Worm (Caenorhabditis elegans) whole organism, L4 larva: ENCODE measurements around the gene K05F1.13.

Experiments
- D1046.2 ChIP-seq: fragments of 200-800 bp; sonication (Bioruptor generic); IDR thresholded peaks from 2 replicates; pipeline ENCODE4 v1.3.6; 2022; ENCODE audit warnings: missing genetic modification characterization, missing compliant biosample characterization
- F26F4.8 ChIP-seq: fragments of 200-800 bp; sonication (Bioruptor generic); conservative IDR thresholded peaks from 2 replicates; pipeline ENCODE4 v1.3.6; 2022; ENCODE audit warnings: missing genetic modification characterization, missing compliant biosample characterization
- T20F7.1 ChIP-seq: fragments of 200-800 bp; sonication (Bioruptor generic); optimal IDR thresholded peaks from 2 replicates; lab custom pipeline; 2018; ENCODE audit warnings: mild to moderate bottlenecking, missing genetic modification characterization, missing compliant biosample characterization
- aha-1 ChIP-seq: fragments of 150-350 bp; peaks from one replicate; lab custom pipeline; 2014; ENCODE audit warnings: missing biosample characterization, missing genetic modification characterization
- aly-2 ChIP-seq: sonication (generic microtip); optimal IDR thresholded peaks from 2 replicates; lab custom pipeline; 2018; ENCODE audit warnings: missing biosample characterization, missing genetic modification characterization
- ama-1 ChIP-seq: fragments of 150-350 bp; optimal IDR thresholded peaks from 2 replicates; lab custom pipeline; 2014; ENCODE audit warnings: inconsistent platforms, mixed read lengths
- arid-1 ChIP-seq: fragments of 200-800 bp; sonication (Bioruptor generic); conservative IDR thresholded peaks from 2 replicates; pipeline ENCODE4 v1.3.6; 2022; ENCODE audit warnings: missing genetic modification reagents, missing genetic modification characterization, missing compliant biosample characterization
- ces-1 ChIP-seq: fragments of 150-350 bp; sonication (generic microtip); optimal IDR thresholded peaks from 4 replicates; lab custom pipeline; 2014; ENCODE audit warnings: missing biosample characterization, missing genetic modification reagents, missing genetic modification characterization
- cey-2 ChIP-seq: sonication (generic microtip); optimal IDR thresholded peaks from 3 replicates; lab custom pipeline; 2017; ENCODE audit warnings: missing genetic modification characterization, mild to moderate bottlenecking, missing compliant biosample characterization, antibody characterized with exemption, borderline replicate concordance; ENCODE audit not compliant: insufficient read depth
- daf-12 ChIP-seq: fragments of 150-350 bp; optimal IDR thresholded peaks from 2 replicates; lab custom pipeline; 2014; ENCODE audit warnings: missing biosample characterization, missing genetic modification reagents, missing genetic modification characterization
- daf-16 ChIP-seq, 3 experiments: sonication (generic microtip); optimal IDR thresholded peaks; 2 replicates each; lab custom pipeline; 2016 to 2017; ENCODE audit warnings: missing genetic modification characterization in 3 of 3, missing genetic modification reagents in 3 of 3, mild to moderate bottlenecking in 2 of 3, missing compliant biosample characterization in 2 of 3, missing biosample characterization in 1 of 3, moderate library complexity in 1 of 3
- dmd-6 ChIP-seq: fragments of 200-800 bp; sonication (Bioruptor generic); IDR thresholded peaks from 2 replicates; pipeline ENCODE4 v1.3.6; 2022; ENCODE audit warnings: missing genetic modification reagents, missing genetic modification characterization, missing compliant biosample characterization
- dpl-1 ChIP-seq: fragments of 150-350 bp; optimal IDR thresholded peaks from 2 replicates; lab custom pipeline; 2014; ENCODE audit warnings: missing biosample characterization, missing genetic modification reagents, missing genetic modification characterization
- dve-1 ChIP-seq: sonication (generic microtip); optimal IDR thresholded peaks from 2 replicates; lab custom pipeline; 2017; ENCODE audit warnings: antibody characterized with exemption, mild to moderate bottlenecking, missing genetic modification characterization, missing compliant biosample characterization; ENCODE audit not compliant: insufficient read depth
- hif-1 ChIP-seq, 2 experiments: sonication (generic microtip); optimal IDR thresholded peaks; 2 replicates each; lab custom pipeline; 2016 to 2017; ENCODE audit warnings: missing compliant biosample characterization in 2 of 2, missing genetic modification characterization in 2 of 2, missing genetic modification reagents in 2 of 2, missing genotype in 2 of 2, mild to moderate bottlenecking in 1 of 2
- hlh-30 ChIP-seq: sonication (generic microtip); optimal IDR thresholded peaks from 2 replicates; lab custom pipeline; 2017; ENCODE audit warnings: antibody characterized with exemption, mild to moderate bottlenecking, missing genetic modification characterization, missing compliant biosample characterization; ENCODE audit not compliant: insufficient read depth
- hmg-1.1 ChIP-seq: fragments of 200-800 bp; sonication (Bioruptor generic); IDR thresholded peaks from 2 replicates; pipeline ENCODE4 v1.3.6; 2022; ENCODE audit warnings: missing genetic modification reagents, missing genetic modification characterization, missing compliant biosample characterization
- lim-7 ChIP-seq: fragments of 200-800 bp; sonication (Bioruptor generic); IDR thresholded peaks from 2 replicates; pipeline ENCODE4 v1.3.6; 2022; ENCODE audit warnings: missing genetic modification characterization, missing compliant biosample characterization
- lin-1 ChIP-seq: fragments of 200-800 bp; sonication (Bioruptor generic); IDR thresholded peaks from 2 replicates; pipeline ENCODE4 v1.3.6; 2022; ENCODE audit warnings: missing genetic modification reagents, missing genetic modification characterization, missing compliant biosample characterization
- lsy-2 ChIP-seq, 2 experiments: fragments of 150-350 bp in 1 of 2; sonication (generic microtip) in 1 of 2; optimal IDR thresholded peaks; 2 replicates each; lab custom pipeline; 2014 to 2017; ENCODE audit warnings: missing biosample characterization in 2 of 2, missing genetic modification characterization in 2 of 2
- madf-9 ChIP-seq: fragments of 200-800 bp; sonication (Bioruptor generic); conservative IDR thresholded peaks from 2 replicates; pipeline ENCODE4 v1.3.6; 2022; ENCODE audit warnings: missing genetic modification reagents, missing genetic modification characterization, missing compliant biosample characterization
- mep-1 ChIP-seq: fragments of 150-350 bp; sonication (generic microtip); optimal IDR thresholded peaks from 3 replicates; lab custom pipeline; 2014; ENCODE audit warnings: missing biosample characterization, missing genetic modification characterization
- mes-2 ChIP-seq: sonication (generic microtip); optimal IDR thresholded peaks from 2 replicates; lab custom pipeline; 2016; ENCODE audit warnings: missing genotype, mild to moderate bottlenecking, missing genetic modification characterization, missing compliant biosample characterization; ENCODE audit not compliant: poor library complexity, severe bottlenecking
- mxl-3 ChIP-seq: fragments of 200-800 bp; sonication (Bioruptor generic); optimal IDR thresholded peaks from 2 replicates; lab custom pipeline; 2018; ENCODE audit warnings: mild to moderate bottlenecking, missing genetic modification characterization, missing compliant biosample characterization
- nhr-111 ChIP-seq: fragments of 200-800 bp; sonication (Bioruptor generic); optimal IDR thresholded peaks from 2 replicates; lab custom pipeline; 2018; ENCODE audit warnings: mild to moderate bottlenecking, missing genetic modification characterization, missing compliant biosample characterization
- nhr-48 ChIP-seq: sonication (generic microtip); optimal IDR thresholded peaks from 2 replicates; lab custom pipeline; 2016; ENCODE audit warnings: mild to moderate bottlenecking, missing genetic modification characterization, missing compliant biosample characterization
- nhr-6 ChIP-seq: fragments of 150-350 bp; optimal IDR thresholded peaks from 2 replicates; lab custom pipeline; 2014; ENCODE audit warnings: missing biosample characterization, missing genetic modification characterization
- pha-4 ChIP-seq, 2 experiments: fragments of 150-350 bp in 1 of 2; fragments of 200-800 bp in 1 of 2; sonication (Bioruptor generic) in 1 of 2; IDR thresholded peaks in 1 of 2; optimal IDR thresholded peaks in 1 of 2; 2 replicates each; pipeline versions ENCODE4 v1.3.6 to Lab custom; 2014 to 2022; ENCODE audit warnings: missing genetic modification characterization in 2 of 2, missing genetic modification reagents in 2 of 2, missing biosample characterization in 1 of 2, missing compliant biosample characterization in 1 of 2
- php-3 ChIP-seq: fragments of 200-800 bp; sonication (Bioruptor generic); IDR thresholded peaks from 2 replicates; pipeline ENCODE4 v1.3.6; 2022; ENCODE audit warnings: missing genetic modification reagents, missing genetic modification characterization, missing compliant biosample characterization
- set-16 ChIP-seq: fragments of 200-800 bp; sonication (Bioruptor generic); IDR thresholded peaks from 2 replicates; pipeline ENCODE4 v1.3.6; 2022; ENCODE audit warnings: missing genetic modification reagents, missing genetic modification characterization, missing compliant biosample characterization
- spr-1 ChIP-seq: sonication (generic microtip); optimal IDR thresholded peaks from 2 replicates; lab custom pipeline; 2016; ENCODE audit warnings: mild to moderate bottlenecking, missing genetic modification characterization, missing compliant biosample characterization
- spr-3 ChIP-seq: fragments of 200-800 bp; sonication (Bioruptor generic); optimal IDR thresholded peaks from 2 replicates; lab custom pipeline; 2018; ENCODE audit warnings: mild to moderate bottlenecking, missing genetic modification characterization, missing compliant biosample characterization
- unc-130 ChIP-seq: sonication (generic microtip); optimal IDR thresholded peaks from 2 replicates; lab custom pipeline; 2016; ENCODE audit warnings: missing genetic modification reagents, missing genetic modification characterization, missing compliant biosample characterization
- unc-62 ChIP-seq, 3 experiments: fragments of 150-350 bp in 1 of 3; sonication (generic microtip); optimal IDR thresholded peaks in 2 of 3; peaks in 1 of 3; 1 replicate in 1 of 3; 2 replicates in 2 of 3; lab custom pipeline; 2014 to 2017; ENCODE audit warnings: missing biosample characterization in 3 of 3, missing genetic modification characterization in 3 of 3, missing genetic modification reagents in 3 of 3, missing genotype in 1 of 3
- zfp-3 ChIP-seq: fragments of 200-800 bp; sonication (Bioruptor generic); conservative IDR thresholded peaks from 2 replicates; pipeline ENCODE4 v1.3.6; 2022; ENCODE audit warnings: missing genetic modification reagents, missing genetic modification characterization, missing compliant biosample characterization
- zip-11 ChIP-seq: fragments of 200-800 bp; sonication (Bioruptor generic); IDR thresholded peaks from 2 replicates; pipeline ENCODE4 v1.3.6; 2022; ENCODE audit warnings: missing genetic modification characterization, missing compliant biosample characterization
- zip-2 ChIP-seq: fragments of 150-350 bp; optimal IDR thresholded peaks from 2 replicates; lab custom pipeline; 2014; ENCODE audit warnings: missing biosample characterization, missing genetic modification characterization

Gene K05F1.13

DNA sequence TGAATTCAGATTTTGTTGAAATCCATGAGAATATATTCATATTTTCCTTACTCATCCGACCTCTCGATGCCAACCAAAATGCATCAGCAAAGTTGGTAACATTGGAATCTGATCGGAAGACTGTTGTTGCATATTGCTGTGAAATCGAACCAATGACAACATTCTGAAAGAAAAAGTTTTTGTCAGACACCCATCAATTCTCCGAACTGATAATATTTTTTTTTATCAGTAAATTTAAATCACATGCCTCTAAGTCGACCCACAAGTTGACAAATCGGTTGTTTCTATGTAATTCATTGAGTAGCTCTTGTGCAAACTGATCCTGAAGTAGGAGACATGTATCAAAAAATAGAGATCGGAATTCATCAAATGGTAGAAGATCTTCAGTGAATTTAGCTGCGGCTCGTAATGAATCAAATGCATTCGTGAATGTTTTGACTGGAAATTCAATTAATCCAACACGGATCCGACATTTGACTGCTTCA, 41.1 kb downstream of the K05F1.13 start, which contains the start of gene col-74 (continued):
- no peak for TF ChIP-seq daf-16 (GFP tag; optimal IDR thresholded peaks at IDR 0.05; lab: Kevin White, UChicago)
- TF ChIP-seq daf-16 (tag; optimal IDR thresholded peaks at IDR 0.05; lab: Kevin White, UChicago) = peak; percentile 60
- TF ChIP-seq dmd-6 (GFP tag; lab: Robert Waterston, UW) = peak; percentile 75
- TF ChIP-seq pha-4 (GFP tag; IDR thresholded peaks at IDR 0.05; lab: Robert Waterston, UW) = no peak
- TF ChIP-seq pha-4 (tag; optimal IDR thresholded peaks at IDR 0.05; lab: Kevin White, UChicago) = no peak
- no peak for TF ChIP-seq ama-1 (lab: Kevin White, UChicago)

DNA sequence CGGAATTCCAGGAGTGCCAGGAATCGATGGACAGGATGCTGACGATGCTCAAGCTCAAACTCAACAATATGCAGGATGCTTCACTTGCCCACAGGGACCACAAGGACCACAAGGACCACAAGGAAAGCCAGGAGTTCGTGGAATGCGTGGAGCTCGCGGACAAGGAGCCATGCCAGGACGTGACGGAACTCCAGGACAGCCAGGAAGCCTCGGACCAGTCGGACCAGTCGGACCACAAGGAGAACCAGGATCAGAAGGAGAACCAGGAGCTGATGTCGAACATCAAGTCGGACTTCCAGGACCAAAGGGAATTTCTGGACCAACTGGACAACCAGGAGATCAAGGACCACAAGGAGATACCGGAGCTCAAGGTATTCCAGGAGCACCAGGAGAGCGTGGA, 42.5 kb downstream of the K05F1.13 start:
- peak; percentile 79 for TF ChIP-seq set-16 (GFP tag; lab: Robert Waterston, UW)
- TF ChIP-seq nhr-111 = no peak

DNA sequence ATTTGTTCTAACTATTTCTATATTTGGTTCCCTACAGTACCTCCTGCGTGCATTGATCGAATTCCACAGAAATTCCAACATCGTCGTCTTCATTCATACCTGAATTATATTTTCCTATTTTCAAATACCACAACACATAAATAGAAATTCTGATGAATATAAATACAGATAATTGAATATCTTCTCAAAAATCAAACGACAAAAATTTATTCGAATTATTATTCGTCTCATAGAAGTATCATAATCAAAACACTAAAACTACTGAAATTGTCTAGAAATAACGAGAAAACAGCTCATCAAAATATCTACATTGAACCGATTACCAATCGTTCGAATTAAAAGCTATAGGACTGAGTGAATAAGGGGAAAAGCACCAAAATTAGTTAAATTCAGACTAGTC, 44.2 kb downstream of the K05F1.13 start, which contains the start of gene gtap-1:
Gene gtap-1, minus strand, starts transcription at position 101 of the 400 bp plus-strand sequence.
- no peak for TF ChIP-seq spr-1 (tag; lab: Kevin White, UChicago)
- TF ChIP-seq spr-3 (GFP tag; lab: Kevin White, UChicago) = no peak
- TF ChIP-seq cey-2 (tag; lab: Kevin White, UChicago) = no peak
- TF ChIP-seq unc-62 (GFP tag; optimal IDR thresholded peaks at IDR 0.05 in 1 of 2; lab: Kevin White, UChicago) = no peak
- TF ChIP-seq unc-62 (tag; optimal IDR thresholded peaks at IDR 0.05; lab: Kevin White, UChicago) = no peak
- no peak for TF ChIP-seq zip-2
- no peak for TF ChIP-seq zfp-3 (GFP tag; lab: Robert Waterston, UW)
- TF ChIP-seq nhr-48 = no peak
- no peak for TF ChIP-seq D1046.2 (GFP tag; lab: Robert Waterston, UW)
- TF ChIP-seq hlh-30 = no peak
- no peak for TF ChIP-seq F26F4.8
- no peak for TF ChIP-seq lin-1
- TF ChIP-seq daf-12 (tag; lab: Kevin White, UChicago) = no peak
- TF ChIP-seq arid-1 (GFP tag; lab: Robert Waterston, UW) = no peak
- TF ChIP-seq php-3 (GFP tag; lab: Robert Waterston, UW) = no peak
- TF ChIP-seq hmg-1.1 (GFP tag; lab: Robert Waterston, UW) = no peak
- TF ChIP-seq lim-7 = no peak
- TF ChIP-seq madf-9 = no peak
- no peak for TF ChIP-seq aly-2 (tag; lab: Kevin White, UChicago)
- no peak for TF ChIP-seq unc-130 (GFP tag; lab: Kevin White, UChicago)

ce11 chrII:5835146-5835545, 46.2 kb downstream of the K05F1.13 start:
- peak; percentile 93 for TF ChIP-seq aha-1 (tag; lab: Kevin White, UChicago)
- no peak for TF ChIP-seq pha-4 (GFP tag; IDR thresholded peaks at IDR 0.05; lab: Robert Waterston, UW)
- no peak for TF ChIP-seq pha-4 (tag; optimal IDR thresholded peaks at IDR 0.05; lab: Kevin White, UChicago)

ce11 chrII:5836153-5836719, 47.3 kb downstream of the K05F1.13 start, which contains the start of gene fzo-1:
TSS of gene fzo-1 (minus strand) at chrII:5836203.
- peak; percentile 19 for TF ChIP-seq mep-1
- TF ChIP-seq T20F7.1 = peak; percentile 64
- TF ChIP-seq nhr-6 (tag; lab: Kevin White, UChicago) = peak; percentile 57
- peak; percentile 41 for TF ChIP-seq unc-130 (GFP tag; lab: Kevin White, UChicago)
- TF ChIP-seq hif-1 (tag; optimal IDR thresholded peaks at IDR 0.05; lab: Kevin White, UChicago) = peak in 1 of 2 experiments; percentile 77
- no peak for TF ChIP-seq zip-11
- TF ChIP-seq lsy-2 (tag; optimal IDR thresholded peaks at IDR 0.05; lab: Kevin White, UChicago) = peak in 1 of 2 experiments; percentile 48
- TF ChIP-seq hlh-30 = peak; percentile 36
- TF ChIP-seq mes-2 (tag; lab: Kevin White, UChicago) = peak; percentile 62
- peak; percentile 16 for TF ChIP-seq dpl-1 (GFP tag; lab: Kevin White, UChicago)
- peak; percentile 8 for TF ChIP-seq dve-1 (tag; lab: Kevin White, UChicago)
- TF ChIP-seq F26F4.8 = no peak
- no peak for TF ChIP-seq ces-1 (GFP tag; lab: Kevin White, UChicago)
- TF ChIP-seq pha-4 (GFP tag; IDR thresholded peaks at IDR 0.05; lab: Robert Waterston, UW) = peak; percentile 25; the same call in 1 of the 2 replicates
- no peak for TF ChIP-seq pha-4 (tag; optimal IDR thresholded peaks at IDR 0.05; lab: Kevin White, UChicago)
- TF ChIP-seq aha-1 (tag; lab: Kevin White, UChicago) = peak; percentile 22
- TF ChIP-seq mxl-3 (GFP tag; lab: Kevin White, UChicago) = no peak
